Fruit fly (Drosophila melanogaster) whole organism, wandering third instar larva: ENCODE data around the gene CG14014.

Experiments
- CG9705 ChIP-seq: fragments of 200-800 bp; sonication (Bioruptor generic); optimal IDR thresholded peaks from 2 replicates; lab custom pipeline; 2018; ENCODE audit warnings: missing biosample characterization, mild to moderate bottlenecking, missing genetic modification characterization
- CrebA ChIP-seq: fragments of 200-800 bp; sonication (Bioruptor generic); optimal IDR thresholded peaks from 2 replicates; lab custom pipeline; 2016; ENCODE audit warnings: missing biosample characterization, mild to moderate bottlenecking, missing genetic modification characterization, borderline replicate concordance
- Dfd ChIP-seq: fragments of >200 bp; optimal IDR thresholded peaks from 2 replicates; lab custom pipeline; 2017; ENCODE audit warnings: missing biosample characterization, missing genetic modification characterization
- GATAd ChIP-seq: sonication (Bioruptor generic); optimal IDR thresholded peaks from 2 replicates; lab custom pipeline; 2016; ENCODE audit warnings: missing biosample characterization, missing genetic modification characterization
- HLH106 ChIP-seq: fragments of 200-800 bp; optimal IDR thresholded peaks from 3 replicates; lab custom pipeline; 2019; ENCODE audit warnings: missing biosample characterization, mild to moderate bottlenecking, missing genetic modification characterization, moderate library complexity
- Hnf4 ChIP-seq: fragments of 200-800 bp; sonication (Bioruptor generic); optimal IDR thresholded peaks from 2 replicates; lab custom pipeline; 2016; ENCODE audit warnings: missing biosample characterization, mild to moderate bottlenecking, missing genetic modification characterization
- Hr78 ChIP-seq: fragments of >200 bp; optimal IDR thresholded peaks from 2 replicates; lab custom pipeline; 2017; ENCODE audit warnings: missing biosample characterization, missing genetic modification characterization
- Hr83 ChIP-seq: fragments of 200-300 bp; sonication (Bioruptor generic); optimal IDR thresholded peaks from 2 replicates; lab custom pipeline; 2016; ENCODE audit warnings: missing biosample characterization, mild to moderate bottlenecking, missing genetic modification characterization, moderate library complexity; ENCODE audit not compliant: poor library complexity, severe bottlenecking
- Mio ChIP-seq: sonication (Bioruptor generic); optimal IDR thresholded peaks from 2 replicates; lab custom pipeline; 2016; ENCODE audit warnings: missing biosample characterization, missing genetic modification characterization
- Myc ChIP-seq: fragments of >200 bp; optimal IDR thresholded peaks from 2 replicates; lab custom pipeline; 2017
- N ChIP-seq: fragments of >200 bp; optimal IDR thresholded peaks from 2 replicates; lab custom pipeline; 2018; ENCODE audit warnings: missing biosample characterization, missing external identifiers, missing genetic modification characterization
- OdsH ChIP-seq: fragments of 200-800 bp; sonication (Bioruptor generic); optimal IDR thresholded peaks from 2 replicates; lab custom pipeline; 2016; ENCODE audit warnings: missing biosample characterization, mild to moderate bottlenecking, missing genetic modification characterization
- Rel ChIP-seq, 2 experiments: fragments of 200-800 bp; sonication (Bioruptor generic) in 1 of 2; optimal IDR thresholded peaks; 2 replicates in 1 of 2; 3 replicates in 1 of 2; lab custom pipeline; 2016 to 2019; ENCODE audit warnings: mild to moderate bottlenecking in 2 of 2, missing biosample characterization in 2 of 2, missing genetic modification characterization in 2 of 2, moderate library complexity in 1 of 2
- Sp1 ChIP-seq: fragments of 200-800 bp; sonication (Bioruptor generic); optimal IDR thresholded peaks from 3 replicates; lab custom pipeline; 2019; ENCODE audit warnings: missing biosample characterization, mild to moderate bottlenecking, missing genetic modification characterization, moderate library complexity
- brk ChIP-seq: fragments of 200-800 bp; sonication (Bioruptor generic); optimal IDR thresholded peaks from 2 replicates; lab custom pipeline; 2016; ENCODE audit warnings: missing biosample characterization, mild to moderate bottlenecking, missing genetic modification characterization
- dl ChIP-seq, 2 experiments: fragments of 175-275, 200-275 bp in 1 of 2; fragments of 200-275 bp in 1 of 2; sonication (Bioruptor generic); optimal IDR thresholded peaks; lab custom pipeline; 2018; ENCODE audit warnings: mild to moderate bottlenecking in 2 of 2, missing biosample characterization in 2 of 2, missing genetic modification characterization in 2 of 2, moderate library complexity in 2 of 2; ENCODE audit not compliant: partially characterized antibody in 2 of 2, insufficient read depth in 1 of 2
- dmrt93B ChIP-seq: fragments of 200-800 bp; sonication (Bioruptor generic); optimal IDR thresholded peaks from 2 replicates; lab custom pipeline; 2018; ENCODE audit warnings: missing biosample characterization, mild to moderate bottlenecking, missing genetic modification characterization
- dsf ChIP-seq: sonication (Bioruptor generic); optimal IDR thresholded peaks from 2 replicates; lab custom pipeline; 2016; ENCODE audit warnings: missing biosample characterization, missing genetic modification characterization, borderline replicate concordance
- ey ChIP-seq: fragments of 200-800 bp; sonication (Bioruptor generic); optimal IDR thresholded peaks from 2 replicates; lab custom pipeline; 2016; ENCODE audit warnings: missing biosample characterization, missing genetic modification characterization
- foxo ChIP-seq, 2 experiments: fragments of 200-800 bp; sonication (Bioruptor generic); optimal IDR thresholded peaks; 2 replicates in 1 of 2; 3 replicates in 1 of 2; lab custom pipeline; 2016 to 2017; ENCODE audit warnings: missing biosample characterization in 2 of 2, missing genetic modification characterization in 2 of 2
- fru ChIP-seq: fragments of 200-800 bp; sonication (Bioruptor generic); optimal IDR thresholded peaks from 3 replicates; lab custom pipeline; 2016; ENCODE audit warnings: missing biosample characterization, mild to moderate bottlenecking, missing genetic modification characterization
- h ChIP-seq: fragments of 200-800 bp; sonication (Bioruptor generic); optimal IDR thresholded peaks from 3 replicates; lab custom pipeline; 2016; ENCODE audit warnings: missing biosample characterization, mild to moderate bottlenecking, missing genetic modification characterization
- pan ChIP-seq: fragments of >200 bp; optimal IDR thresholded peaks from 2 replicates; lab custom pipeline; 2017
- psq ChIP-seq: fragments of 200-800 bp; sonication (Bioruptor generic); optimal IDR thresholded peaks from 3 replicates; lab custom pipeline; 2017; ENCODE audit warnings: missing biosample characterization, mild to moderate bottlenecking, missing genetic modification characterization, moderate library complexity
- rgr ChIP-seq: fragments of 200-800 bp; sonication (Bioruptor generic); optimal IDR thresholded peaks from 3 replicates; lab custom pipeline; 2016; ENCODE audit warnings: missing biosample characterization, mild to moderate bottlenecking, missing genetic modification characterization
- sage ChIP-seq: fragments of 200-800 bp; sonication (Bioruptor generic); optimal IDR thresholded peaks from 2 replicates; lab custom pipeline; 2016; ENCODE audit warnings: missing biosample characterization, mild to moderate bottlenecking, missing genetic modification characterization
- sv ChIP-seq: fragments of 200-800 bp; sonication (Bioruptor generic); optimal IDR thresholded peaks from 3 replicates; lab custom pipeline; 2016; ENCODE audit warnings: missing biosample characterization, missing genetic modification characterization
- tai ChIP-seq: sonication (Bioruptor generic); optimal IDR thresholded peaks from 2 replicates; lab custom pipeline; 2016; ENCODE audit warnings: missing biosample characterization, missing genetic modification characterization
- usp ChIP-seq: fragments of >200 bp; optimal IDR thresholded peaks from 2 replicates; lab custom pipeline; 2017; ENCODE audit warnings: missing biosample characterization, missing genetic modification characterization
- woc ChIP-seq: sonication (Bioruptor generic); optimal IDR thresholded peaks from 2 replicates; lab custom pipeline; 2016; ENCODE audit warnings: missing biosample characterization, mild to moderate bottlenecking, missing genetic modification characterization

CG14014 gene

dm6 chr2L:5525723-5526122, 24.9 kb downstream of the CG14014 start, which contains the start of gene Cap-D3:
TSS of gene Cap-D3 (plus strand) at chr2L:5525905.
- no peak for TF ChIP-seq Hnf4 (GFP tag; lab: Kevin White, UChicago)
- no peak for TF ChIP-seq woc (GFP tag; lab: Kevin White, UChicago)
- TF ChIP-seq dsf: no peak
- TF ChIP-seq dl (GFP tag; optimal IDR thresholded peaks at IDR 0.05; lab: Kevin White, UChicago; ENCODE audit: insufficient read depth in 1 of 2, partially characterized antibody in 2 of 2): no peak
- TF ChIP-seq N (GFP tag; lab: Kevin White, UChicago): no peak
- no peak for TF ChIP-seq tai (GFP tag; lab: Kevin White, UChicago)

dm6 chr2L:5523848-5524473, 26.7 kb downstream of the CG14014 start, which contains the start of the genes Vps52 and Elp4:
TSS of gene Vps52 (minus strand) at chr2L:5523898.
TSS of gene Elp4 (plus strand) at chr2L:5524139.
- TF ChIP-seq pan: no peak
- TF ChIP-seq Hr83: peak; percentile 1
- no peak for TF ChIP-seq fru
- peak; percentile 71 for TF ChIP-seq Myc (lab: Kevin White, UChicago)
- peak; percentile 79 for TF ChIP-seq Sp1 (GFP tag; lab: Kevin White, UChicago)
- TF ChIP-seq CG9705: peak; percentile 51
- TF ChIP-seq Rel (GFP tag; optimal IDR thresholded peaks at IDR 0.05; lab: Kevin White, UChicago): no peak
- TF ChIP-seq Rel (tag; optimal IDR thresholded peaks at IDR 0.05; lab: Kevin White, UChicago): peak; percentile 31
- peak in 1 of 2 experiments; percentile 82 for TF ChIP-seq foxo (GFP tag; optimal IDR thresholded peaks at IDR 0.05; lab: Kevin White, UChicago)
- peak; percentile 70 for TF ChIP-seq OdsH (GFP tag; lab: Kevin White, UChicago)
- TF ChIP-seq Dfd (GFP tag; lab: Kevin White, UChicago): no peak
- peak; percentile 84 for TF ChIP-seq rgr
- no peak for TF ChIP-seq woc (GFP tag; lab: Kevin White, UChicago)
- TF ChIP-seq psq (GFP tag; lab: Kevin White, UChicago): peak; percentile 72
- no peak for TF ChIP-seq dl (GFP tag; optimal IDR thresholded peaks at IDR 0.05; lab: Kevin White, UChicago; ENCODE audit: insufficient read depth in 1 of 2, partially characterized antibody in 2 of 2)
- peak; percentile 82 for TF ChIP-seq HLH106 (tag; lab: Kevin White, UChicago)
- peak; percentile 61 for TF ChIP-seq ey (GFP tag; lab: Kevin White, UChicago)
- peak; percentile 65 for TF ChIP-seq sv (GFP tag; lab: Kevin White, UChicago)

- TF ChIP-seq usp (GFP tag; lab: Kevin White, UChicago) (no peak), foxo (GFP tag; optimal IDR thresholded peaks at IDR 0.05; lab: Kevin White, UChicago) (peak in 1 of 2 experiments; percentile 18), Mio (GFP tag; lab: Kevin White, UChicago) (no peak), dmrt93B (GFP tag; lab: Kevin White, UChicago) (no peak), rgr (peak; percentile 7), psq (GFP tag; lab: Kevin White, UChicago) (no peak), brk (GFP tag; lab: Kevin White, UChicago) (no peak), Hr78 (GFP tag; lab: Kevin White, UChicago) (no peak)
Measured at dm6 chr2L:5520757-5521156, 29.9 kb downstream of the CG14014 start.

dm6 chr2L:5519846-5520384, 30.7 kb downstream of the CG14014 start, which contains the start of the genes CG7382 and cl:
TSS of gene CG7382 (minus strand) at chr2L:5519896.
TSS of gene cl (plus strand) at chr2L:5520135.
- TF ChIP-seq sage (no peak), rgr (peak; percentile 12), Sp1 (GFP tag; lab: Kevin White, UChicago) (peak; percentile 30), Myc (lab: Kevin White, UChicago) (peak; percentile 99), h (GFP tag; lab: Kevin White, UChicago) (peak; percentile 50), HLH106 (tag; lab: Kevin White, UChicago) (peak; percentile 71), dmrt93B (GFP tag; lab: Kevin White, UChicago) (peak; percentile 44), GATAd (GFP tag; lab: Kevin White, UChicago) (no peak), CG9705 (peak; percentile 20), fru (peak; percentile 12), foxo (GFP tag; optimal IDR thresholded peaks at IDR 0.05; lab: Kevin White, UChicago) (peak in 1 of 2 experiments; percentile 64), Rel (GFP tag; optimal IDR thresholded peaks at IDR 0.05; lab: Kevin White, UChicago) (no peak), Rel (tag; optimal IDR thresholded peaks at IDR 0.05; lab: Kevin White, UChicago) (peak; percentile 56), CrebA (no peak), woc (GFP tag; lab: Kevin White, UChicago) (no peak), psq (GFP tag; lab: Kevin White, UChicago) (peak; percentile 19), OdsH (GFP tag; lab: Kevin White, UChicago) (peak; percentile 5), tai (GFP tag; lab: Kevin White, UChicago) (no peak)
